Worm (Caenorhabditis elegans): ENCODE results near the gene cht-6.

ce11 chrV:6438601-6439000 lies 23.8 kb downstream of the cht-6 start, which contains the start of gene T05H4.4:
- TF ChIP-seq nhr-11 (tag; optimal IDR thresholded peaks at IDR 0.05): no peak
- no peak for TF ChIP-seq elt-1 (tag; optimal IDR thresholded peaks at IDR 0.05)
